Fruit fly (Drosophila melanogaster) whole organism, embryonic: ENCODE measurements around the gene CG10804.

ENCODE experiments used
- Adf1 ChIP-seq: fragments of 200-800 bp; sonication (Bioruptor generic); IDR thresholded peaks from 2 replicates; pipeline ENCODE4 v1.3.6; 2022; ENCODE audit warnings: missing biosample characterization, missing genetic modification characterization
- Aef1 ChIP-seq: fragments of 200-800 bp; sonication (Bioruptor generic); IDR thresholded peaks from 3 replicates; pipeline ENCODE4 v1.3.6; 2022; ENCODE audit warnings: missing biosample characterization, missing genetic modification characterization
- Atf6 ChIP-seq: fragments of 200-800 bp; sonication (Bioruptor generic); IDR thresholded peaks from 2 replicates; pipeline ENCODE4 v1.3.6; 2022; ENCODE audit warnings: missing biosample characterization, missing genetic modification characterization
- Bdp1 ChIP-seq: fragments of 200-800 bp; sonication (Bioruptor generic); optimal IDR thresholded peaks from 3 replicates; lab custom pipeline; 2016; ENCODE audit warnings: missing biosample characterization, missing genetic modification characterization
- Bgb ChIP-seq: fragments of 200-800 bp; sonication (Bioruptor generic); IDR thresholded peaks from 2 replicates; pipeline ENCODE4 v1.3.6; 2022; ENCODE audit warnings: missing biosample characterization, missing genetic modification characterization; ENCODE audit not compliant: partially characterized antibody
- CG10267 ChIP-seq: fragments of 200-800 bp; sonication (Bioruptor generic); optimal IDR thresholded peaks from 2 replicates; lab custom pipeline; 2018; ENCODE audit warnings: missing biosample characterization, mild to moderate bottlenecking, missing genetic modification characterization, moderate library complexity
- CG11085 ChIP-seq: fragments of 200-800 bp; sonication (Bioruptor generic); IDR thresholded peaks from 2 replicates; pipeline ENCODE4 v1.3.6; 2022; ENCODE audit warnings: missing biosample characterization, missing genetic modification characterization
- CG11456 ChIP-seq: fragments of 200-800 bp; sonication (Bioruptor generic); IDR thresholded peaks from 3 replicates; pipeline ENCODE4 v1.3.6; 2022; ENCODE audit warnings: missing biosample characterization, missing genetic modification characterization
- CG13287 ChIP-seq: fragments of 200-800 bp; sonication (Bioruptor generic); IDR thresholded peaks from 2 replicates; pipeline ENCODE4 v1.3.6; 2022; ENCODE audit warnings: missing biosample characterization, missing genetic modification characterization; ENCODE audit not compliant: partially characterized antibody
- CG15073 ChIP-seq: fragments of 200-800 bp; sonication (Bioruptor generic); optimal IDR thresholded peaks from 2 replicates; lab custom pipeline; 2016; ENCODE audit warnings: missing biosample characterization, missing genetic modification characterization
- CG17829 ChIP-seq: fragments of 200-800 bp; optimal IDR thresholded peaks from 2 replicates; lab custom pipeline; 2019; ENCODE audit warnings: missing biosample characterization, mild to moderate bottlenecking, missing genetic modification characterization, moderate library complexity
- CG2875 ChIP-seq: fragments of 200-800 bp; sonication (Bioruptor generic); optimal IDR thresholded peaks from 2 replicates; lab custom pipeline; 2017; ENCODE audit warnings: missing biosample characterization, mild to moderate bottlenecking, missing genetic modification characterization, missing genetic modification reagents
- CG30020 ChIP-seq: fragments of 200-800 bp; optimal IDR thresholded peaks from 2 replicates; lab custom pipeline; 2019; ENCODE audit warnings: missing biosample characterization, mild to moderate bottlenecking, missing genetic modification characterization, moderate library complexity
- CG30431 ChIP-seq: fragments of 200-800 bp; sonication (Bioruptor generic); optimal IDR thresholded peaks from 2 replicates; lab custom pipeline; 2017; ENCODE audit warnings: missing biosample characterization, missing genetic modification characterization
- CG32767 ChIP-seq: fragments of 200-800 bp; sonication (Bioruptor generic); IDR thresholded peaks from 2 replicates; pipeline ENCODE4 v1.3.6; 2022; ENCODE audit warnings: missing biosample characterization, missing genetic modification characterization
- CG3281 ChIP-seq: fragments of 200-800 bp; sonication (Bioruptor generic); optimal IDR thresholded peaks from 3 replicates; lab custom pipeline; 2017; ENCODE audit warnings: missing biosample characterization, mild to moderate bottlenecking, missing genetic modification characterization
- CG33213 ChIP-seq: fragments of 200-800 bp; sonication (Bioruptor generic); optimal IDR thresholded peaks from 3 replicates; lab custom pipeline; 2016; ENCODE audit warnings: missing biosample characterization, missing genetic modification characterization
- CG3838 ChIP-seq: fragments of 200-800 bp; sonication (Bioruptor generic); optimal IDR thresholded peaks from 3 replicates; lab custom pipeline; 2016; ENCODE audit warnings: missing biosample characterization, missing genetic modification characterization
- CG4328 ChIP-seq: fragments of 200-800 bp; sonication (Bioruptor generic); optimal IDR thresholded peaks from 3 replicates; lab custom pipeline; 2017; ENCODE audit warnings: missing biosample characterization, missing genetic modification reagents, missing genetic modification characterization
- CG4617 ChIP-seq: fragments of 200-800 bp; sonication (Bioruptor generic); optimal IDR thresholded peaks from 3 replicates; lab custom pipeline; 2016; ENCODE audit warnings: missing biosample characterization, missing genetic modification characterization, borderline replicate concordance
- CG7745 ChIP-seq: fragments of 200-800 bp; sonication (Bioruptor generic); optimal IDR thresholded peaks from 2 replicates; lab custom pipeline; 2018; ENCODE audit warnings: missing biosample characterization, mild to moderate bottlenecking, missing genetic modification characterization, moderate library complexity
- CG9817 ChIP-seq: fragments of 200-800 bp; sonication (Bioruptor generic); optimal IDR thresholded peaks from 2 replicates; lab custom pipeline; 2018; ENCODE audit warnings: missing biosample characterization, mild to moderate bottlenecking, missing genetic modification characterization, moderate library complexity
- Dfd ChIP-seq, 2 experiments: fragments of >200 bp; optimal IDR thresholded peaks; 2 replicates each; lab custom pipeline; 2017; ENCODE audit warnings: missing biosample characterization in 2 of 2, missing genetic modification characterization in 2 of 2
- Eip74EF ChIP-seq, 2 experiments: fragments of 200-800 bp in 1 of 2; fragments of >200 bp in 1 of 2; sonication (Bioruptor generic) in 1 of 2; optimal IDR thresholded peaks; 2 replicates each; lab custom pipeline; 2017 to 2019; ENCODE audit warnings: missing biosample characterization in 2 of 2, missing genetic modification characterization in 2 of 2, mild to moderate bottlenecking in 1 of 2, moderate library complexity in 1 of 2
- HLH54F ChIP-seq: fragments of 200-800 bp; sonication (Bioruptor generic); optimal IDR thresholded peaks from 3 replicates; lab custom pipeline; 2016; ENCODE audit warnings: missing biosample characterization, missing genetic modification characterization
- Jarid2 ChIP-seq: fragments of 200-800 bp; sonication (Bioruptor generic); optimal IDR thresholded peaks from 3 replicates; lab custom pipeline; 2017; ENCODE audit warnings: mild to moderate bottlenecking, missing biosample characterization, missing genetic modification reagents, missing genetic modification characterization
- MBD-R2 ChIP-seq: fragments of 200-800 bp; sonication (Bioruptor generic); IDR thresholded peaks from 2 replicates; pipeline ENCODE4 v1.3.6; 2022; ENCODE audit warnings: missing biosample characterization, missing genetic modification characterization
- Optix ChIP-seq: fragments of 200-800 bp; sonication (Bioruptor generic); IDR thresholded peaks from 3 replicates; pipeline ENCODE4 v1.3.6; 2022; ENCODE audit warnings: missing biosample characterization, missing genetic modification characterization
- Sox100B ChIP-seq: fragments of 200-800 bp; sonication (Bioruptor generic); optimal IDR thresholded peaks from 3 replicates; lab custom pipeline; 2018; ENCODE audit warnings: missing biosample characterization, mild to moderate bottlenecking, missing genetic modification characterization
- Taf1 ChIP-seq: fragments of 200-800 bp; sonication (Bioruptor generic); IDR thresholded peaks from 2 replicates; pipeline ENCODE4 v1.3.6; 2022; ENCODE audit warnings: missing biosample characterization, missing genetic modification characterization
- Usf ChIP-seq: fragments of 200-800 bp; sonication (Bioruptor generic); optimal IDR thresholded peaks from 2 replicates; lab custom pipeline; 2017; ENCODE audit warnings: missing genotype, missing biosample characterization, missing genetic modification characterization
- br ChIP-seq: fragments of >200 bp; optimal IDR thresholded peaks from 2 replicates; lab custom pipeline; 2017
- cas ChIP-seq: fragments of 200-800 bp; sonication (Bioruptor generic); IDR thresholded peaks from 2 replicates; pipeline ENCODE4 v1.3.6; 2022; ENCODE audit warnings: missing biosample characterization, missing genetic modification characterization
- crol ChIP-seq: fragments of 200-800 bp; sonication (Bioruptor generic); IDR thresholded peaks from 2 replicates; pipeline ENCODE4 v1.3.6; 2022; ENCODE audit warnings: missing biosample characterization, missing genetic modification characterization
- en ChIP-seq: fragments of 200-800 bp; sonication (Bioruptor generic); optimal IDR thresholded peaks from 2 replicates; lab custom pipeline; 2016; ENCODE audit warnings: missing biosample characterization, missing genetic modification characterization
- hth ChIP-seq: fragments of >200 bp; optimal IDR thresholded peaks from 2 replicates; lab custom pipeline; 2017; ENCODE audit warnings: inconsistent platforms
- inv ChIP-seq: fragments of 200-800 bp; sonication (Bioruptor generic); IDR thresholded peaks from 2 replicates; pipeline ENCODE4 v1.3.6; 2022; ENCODE audit warnings: missing biosample characterization, missing genetic modification characterization; ENCODE audit not compliant: partially characterized antibody
- jing ChIP-seq: fragments of 200-800 bp; sonication (Bioruptor generic); optimal IDR thresholded peaks from 2 replicates; lab custom pipeline; 2018; ENCODE audit warnings: missing biosample characterization, mild to moderate bottlenecking, missing genetic modification characterization
- lilli ChIP-seq: fragments of 200-800 bp; sonication (Bioruptor generic); optimal IDR thresholded peaks from 3 replicates; lab custom pipeline; 2016; ENCODE audit warnings: missing biosample characterization, missing genetic modification characterization
- lola ChIP-seq, 3 experiments: fragments of >200 bp in 2 of 3; fragments of 200-800 bp in 1 of 3; sonication (Bioruptor generic) in 1 of 3; optimal IDR thresholded peaks; 2 replicates each; lab custom pipeline; 2017 to 2019; ENCODE audit warnings: missing biosample characterization in 3 of 3, missing genetic modification characterization in 3 of 3, mild to moderate bottlenecking in 1 of 3, moderate library complexity in 1 of 3
- oc ChIP-seq: fragments of 200-800 bp; sonication (Bioruptor generic); optimal IDR thresholded peaks from 2 replicates; lab custom pipeline; 2018; ENCODE audit warnings: missing biosample characterization, mild to moderate bottlenecking, missing genetic modification characterization, moderate library complexity
- odd ChIP-seq: fragments of 200-800 bp; sonication (Bioruptor generic); optimal IDR thresholded peaks from 2 replicates; lab custom pipeline; 2017; ENCODE audit warnings: missing biosample characterization, mild to moderate bottlenecking, missing genetic modification characterization
- onecut ChIP-seq: fragments of 200-800 bp; sonication (Bioruptor generic); IDR thresholded peaks from 2 replicates; pipeline ENCODE4 v1.3.6; 2022; ENCODE audit warnings: missing biosample characterization, missing genetic modification characterization
- p53 ChIP-seq: fragments of 200-800 bp; sonication (Bioruptor generic); optimal IDR thresholded peaks from 2 replicates; lab custom pipeline; 2016; ENCODE audit warnings: missing biosample characterization, missing genetic modification characterization
- pb ChIP-seq: fragments of 200-800 bp; sonication (Bioruptor generic); optimal IDR thresholded peaks from 3 replicates; lab custom pipeline; 2016; ENCODE audit warnings: missing biosample characterization, missing genetic modification characterization
- sc ChIP-seq, 3 experiments: fragments of >200 bp in 2 of 3; fragments of 200-800 bp in 1 of 3; sonication (Bioruptor generic) in 1 of 3; optimal IDR thresholded peaks; 2 replicates in 2 of 3; 3 replicates in 1 of 3; lab custom pipeline; 2017; ENCODE audit warnings: mild to moderate bottlenecking in 1 of 3, missing biosample characterization in 1 of 3, missing genetic modification characterization in 1 of 3, missing genetic modification reagents in 1 of 3
- slou ChIP-seq: fragments of 200-800 bp; sonication (Bioruptor generic); optimal IDR thresholded peaks from 3 replicates; lab custom pipeline; 2016; ENCODE audit warnings: missing biosample characterization, missing genetic modification characterization
- slp2 ChIP-seq: fragments of 200-800 bp; sonication (Bioruptor generic); optimal IDR thresholded peaks from 2 replicates; lab custom pipeline; 2016; ENCODE audit warnings: missing biosample characterization, missing genetic modification characterization
- stwl ChIP-seq: fragments of 200-800 bp; sonication (Bioruptor generic); optimal IDR thresholded peaks from 3 replicates; lab custom pipeline; 2018; ENCODE audit warnings: missing biosample characterization, mild to moderate bottlenecking, missing genetic modification characterization, moderate library complexity
- tll ChIP-seq, 2 experiments: fragments of 200-800 bp in 1 of 2; fragments of >200 bp in 1 of 2; sonication (Bioruptor generic) in 1 of 2; optimal IDR thresholded peaks; 2 replicates each; lab custom pipeline; 2017 to 2019; ENCODE audit warnings: missing biosample characterization in 2 of 2, missing genetic modification characterization in 2 of 2, mild to moderate bottlenecking in 1 of 2, moderate library complexity in 1 of 2
- zfh2 ChIP-seq: fragments of 200-800 bp; sonication (Bioruptor generic); optimal IDR thresholded peaks from 2 replicates; lab custom pipeline; 2016; ENCODE audit warnings: missing biosample characterization, missing genetic modification characterization

The CG10804 gene

dm6 chrX:3432928-3433327 is 49.2 kb downstream of the CG10804 start (continued):
- TF ChIP-seq tll (GFP tag; optimal IDR thresholded peaks at IDR 0.05; lab: Kevin White, UChicago) = no peak
- TF ChIP-seq sc (optimal IDR thresholded peaks at IDR 0.05; lab: Kevin White, UChicago) = no peak
- TF ChIP-seq sc (GFP tag; optimal IDR thresholded peaks at IDR 0.05; lab: Kevin White, UChicago) = no peak
- peak; percentile 7 for TF ChIP-seq slou (GFP tag; lab: Kevin White, UChicago)
- no peak for TF ChIP-seq slp2 (GFP tag; lab: Kevin White, UChicago)
- no peak for TF ChIP-seq CG3281 (GFP tag; lab: Kevin White, UChicago)
- peak; percentile 1 for TF ChIP-seq CG33213 (GFP tag; lab: Kevin White, UChicago)
- no peak for TF ChIP-seq crol (GFP tag; lab: Robert Waterston, UW)
- peak; percentile 30 for TF ChIP-seq HLH54F (GFP tag; lab: Kevin White, UChicago)
- TF ChIP-seq CG11456 = peak; percentile 54; the same call in 1 of the 3 replicates
- no peak for TF ChIP-seq Jarid2
- no peak for TF ChIP-seq Taf1 (GFP tag; lab: Robert Waterston, UW)
- TF ChIP-seq hth = no peak
- TF ChIP-seq p53 (GFP tag; lab: Kevin White, UChicago) = no peak
- no peak for TF ChIP-seq MBD-R2
- no peak for TF ChIP-seq CG4617 (GFP tag; lab: Kevin White, UChicago)
- TF ChIP-seq pb (GFP tag; lab: Kevin White, UChicago) = peak; percentile 43
- TF ChIP-seq CG3838 = no peak
- no peak for TF ChIP-seq inv (GFP tag; lab: Robert Waterston, UW)
- peak; percentile 38; the same call in 2 of the 3 replicates for TF ChIP-seq Aef1 (GFP tag; lab: Robert Waterston, UW)
- TF ChIP-seq CG32767 (GFP tag; lab: Robert Waterston, UW) = no peak
- TF ChIP-seq Sox100B (GFP tag; lab: Kevin White, UChicago) = peak; percentile 41
- no peak for TF ChIP-seq CG9817
- no peak for TF ChIP-seq CG7745
- peak; percentile 1 for TF ChIP-seq zfh2
- TF ChIP-seq oc (tag; lab: Kevin White, UChicago) = no peak
- no peak for TF ChIP-seq CG30020
- no peak for TF ChIP-seq br
- TF ChIP-seq Bdp1 (GFP tag; lab: Kevin White, UChicago) = no peak
- peak; percentile 39 for TF ChIP-seq lilli (GFP tag; lab: Kevin White, UChicago)
- no peak for TF ChIP-seq CG13287 (GFP tag; lab: Robert Waterston, UW)
- no peak for TF ChIP-seq CG15073
- no peak for TF ChIP-seq Dfd (GFP tag; optimal IDR thresholded peaks at IDR 0.05; lab: Kevin White, UChicago)
- TF ChIP-seq Eip74EF (GFP tag; optimal IDR thresholded peaks at IDR 0.05; lab: Kevin White, UChicago) = no peak
- no peak for TF ChIP-seq jing (GFP tag; lab: Kevin White, UChicago)
- TF ChIP-seq odd = no peak
- no peak for TF ChIP-seq Usf
- no peak for TF ChIP-seq CG4328
- no peak for TF ChIP-seq CG17829
- 0 out of 2 replicates have a peak, but pooled peaks have one; percentile 10 for TF ChIP-seq onecut (GFP tag; lab: Robert Waterston, UW)
- no peak for TF ChIP-seq Adf1 (GFP tag; lab: Robert Waterston, UW)
- peak; percentile 30 for TF ChIP-seq en
- TF ChIP-seq Bgb (GFP tag; lab: Robert Waterston, UW) = no peak
- no peak for TF ChIP-seq lola (GFP tag; optimal IDR thresholded peaks at IDR 0.05; lab: Kevin White, UChicago)
- TF ChIP-seq CG2875 (GFP tag; lab: Kevin White, UChicago) = no peak
- TF ChIP-seq CG11085 (GFP tag; lab: Robert Waterston, UW) = no peak
- no peak for TF ChIP-seq CG30431 (GFP tag; lab: Kevin White, UChicago)
- peak; percentile 43; the same call in 1 of the 2 replicates for TF ChIP-seq Atf6 (GFP tag; lab: Robert Waterston, UW)
- TF ChIP-seq CG10267 (tag; lab: Kevin White, UChicago) = no peak
- 0 out of 3 replicates have a peak, but pooled peaks have one; percentile 41 for TF ChIP-seq Optix
- no peak for TF ChIP-seq cas
- TF ChIP-seq stwl (tag; lab: Kevin White, UChicago) = no peak
